Worm (Caenorhabditis elegans): ENCODE measurements around the gene gnrr-3.

DNA sequence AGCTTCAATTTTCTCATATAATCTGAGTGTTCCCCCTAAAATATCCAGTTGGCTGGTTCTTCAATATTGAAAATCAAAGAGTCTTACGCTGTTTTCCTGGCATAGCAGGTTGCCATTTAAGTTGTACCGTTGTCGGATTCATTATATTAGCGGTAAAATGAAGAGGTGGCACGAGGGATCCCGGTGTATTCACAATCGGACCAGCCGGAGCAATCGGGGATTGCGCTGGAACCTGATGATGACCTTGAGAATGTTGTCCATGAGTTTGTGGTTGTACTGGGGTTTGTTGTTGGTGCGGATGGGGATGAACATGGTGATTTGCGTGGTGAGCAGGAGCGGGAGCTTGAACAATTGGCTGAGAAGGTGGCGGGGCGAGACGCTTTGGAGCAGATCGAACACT lies 4.8 kb upstream of the gnrr-3 start:
- TF ChIP-seq ceh-90 (tag; optimal IDR thresholded peaks at IDR 0.05) (no peak), unc-62 (GFP tag; optimal IDR thresholded peaks at IDR 0.05) (no peak), nhr-77 (tag; optimal IDR thresholded peaks at IDR 0.05) (no peak)

All from whole organism, L1 larva.